Worm (Caenorhabditis elegans): ENCODE measurements around the gene F59B2.8.

F59B2.8 gene

ce11 chrIII:9053740-9054252 is 43.8 kb upstream of the F59B2.8 start, which contains the start of gene R107.5 (continued):
- peak; percentile 90 for TF ChIP-seq daf-19 (GFP tag; conservative IDR thresholded peaks at IDR 0.05)
- TF ChIP-seq ces-1 (GFP tag; optimal IDR thresholded peaks at IDR 0.05) = no peak
- no peak for TF ChIP-seq snpc-4 (tag; optimal IDR thresholded peaks at IDR 0.05)
- TF ChIP-seq F49E8.2 (tag; optimal IDR thresholded peaks at IDR 0.05; ENCODE audit: borderline replicate concordance) = no peak
- peak; percentile 97 for TF ChIP-seq pha-4 (GFP tag; IDR thresholded peaks at IDR 0.05)
- peak; percentile 26 for TF ChIP-seq pha-4 (tag; optimal IDR thresholded peaks at IDR 0.05)
- TF ChIP-seq lin-13 (GFP tag; optimal IDR thresholded peaks at IDR 0.05) = peak; percentile 83
- TF ChIP-seq ceh-44 (GFP tag; IDR thresholded peaks at IDR 0.05) = no peak
- no peak for TF ChIP-seq zag-1 (tag; optimal IDR thresholded peaks at IDR 0.05)
- TF ChIP-seq nhr-48 (tag; optimal IDR thresholded peaks at IDR 0.05) = peak; percentile 94
- TF ChIP-seq nhr-41 (GFP tag; IDR thresholded peaks at IDR 0.05) = peak; percentile 81
- peak; percentile 99 for TF ChIP-seq aha-1 (tag)
- no peak for TF ChIP-seq pqm-1 (tag; optimal IDR thresholded peaks at IDR 0.05)
- peak; percentile 97 for TF ChIP-seq zfp-3 (GFP tag; conservative IDR thresholded peaks at IDR 0.05)
- peak; percentile 3 for TF ChIP-seq ceh-32 (tag; optimal IDR thresholded peaks at IDR 0.05; ENCODE audit: poor library complexity)
- TF ChIP-seq unc-39 (tag; optimal IDR thresholded peaks at IDR 0.05) = peak; percentile 96
- peak; percentile 90 for TF ChIP-seq saeg-2 (GFP tag; IDR thresholded peaks at IDR 0.05)
- peak; percentile 86 to 98 for TF ChIP-seq mdl-1 (tag; optimal IDR thresholded peaks at IDR 0.05)
- TF ChIP-seq cey-2 (tag; optimal IDR thresholded peaks at IDR 0.05; ENCODE audit: borderline replicate concordance, insufficient read depth) = peak; percentile 66
- TF ChIP-seq ctbp-1 (GFP tag; IDR thresholded peaks at IDR 0.05) = peak; percentile 87
- TF ChIP-seq zfp-2 (tag; optimal IDR thresholded peaks at IDR 0.05) = peak; percentile 72
- peak; percentile 97 for TF ChIP-seq tra-1 (GFP tag; IDR thresholded peaks at IDR 0.05)
- 0 out of 2 replicates have a peak, but pooled peaks have one; percentile 8 for TF ChIP-seq F44E2.7 (GFP tag; IDR thresholded peaks at IDR 0.05)
- TF ChIP-seq nhr-11 (tag; optimal IDR thresholded peaks at IDR 0.05) = peak; percentile 93
- peak; percentile 71 for TF ChIP-seq nhr-76 (tag; optimal IDR thresholded peaks at IDR 0.05)
- TF ChIP-seq spr-1 (tag; optimal IDR thresholded peaks at IDR 0.05) = peak; percentile 93
- TF ChIP-seq T26A8.4 (GFP tag; IDR thresholded peaks at IDR 0.05) = peak; percentile 94

ce11 chrIII:9053263-9053662 is 43.3 kb upstream of the F59B2.8 start:
- no peak for TF ChIP-seq unc-130 (GFP tag; optimal IDR thresholded peaks at IDR 0.05)
- TF ChIP-seq ctbp-1 (GFP tag; IDR thresholded peaks at IDR 0.05) = 0 out of 2 replicates have a peak, but pooled peaks have one; percentile 28
- no peak for TF ChIP-seq ceh-82 (tag; optimal IDR thresholded peaks at IDR 0.05)
- 0 out of 2 replicates have a peak, but pooled peaks have one; percentile 56 for TF ChIP-seq saeg-2 (GFP tag; IDR thresholded peaks at IDR 0.05)
- no peak for TF ChIP-seq fkh-10 (GFP tag; optimal IDR thresholded peaks at IDR 0.05)
- TF ChIP-seq madf-5 (GFP tag; IDR thresholded peaks at IDR 0.05) = no peak

DNA sequence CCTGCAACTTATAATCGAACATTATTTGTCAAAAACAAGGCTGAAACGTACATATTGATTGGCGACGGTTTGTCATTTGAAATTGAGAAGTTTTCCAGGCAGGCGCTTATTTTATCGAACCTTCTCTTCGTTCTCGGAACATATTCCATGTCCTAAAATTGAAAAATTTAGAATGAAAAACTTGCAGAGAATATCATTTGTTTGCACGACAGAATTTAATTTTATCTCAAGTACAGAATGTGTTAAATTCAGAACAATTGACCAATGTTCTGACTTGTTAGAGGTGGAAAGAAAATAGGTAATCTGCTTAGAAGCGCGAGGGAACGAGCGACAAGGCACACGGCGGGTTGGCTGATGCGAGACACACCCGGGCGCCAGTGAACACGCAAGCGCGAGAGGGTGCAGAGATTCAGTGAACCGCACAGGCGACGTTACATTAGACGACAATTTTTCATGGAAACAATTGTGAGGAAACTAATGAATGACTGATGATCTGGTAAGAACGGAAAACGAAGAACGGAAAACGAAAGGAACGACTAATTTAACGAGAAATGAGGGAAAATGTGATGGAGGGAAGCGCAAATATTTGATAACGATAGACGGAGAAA is 42.5 kb upstream of the F59B2.8 start:
- TF ChIP-seq daf-12 (tag; optimal IDR thresholded peaks at IDR 0.05) (no peak), zfp-3 (GFP tag; conservative IDR thresholded peaks at IDR 0.05) (peak; percentile 79), nhr-41 (GFP tag; IDR thresholded peaks at IDR 0.05) (no peak), madf-9 (GFP tag; conservative IDR thresholded peaks at IDR 0.05) (0 out of 2 replicates have a peak, but pooled peaks have one; percentile 25), lin-13 (GFP tag; optimal IDR thresholded peaks at IDR 0.05) (peak; percentile 37), pha-4 (GFP tag; IDR thresholded peaks at IDR 0.05) (0 out of 2 replicates have a peak, but pooled peaks have one; percentile 13), pha-4 (tag; optimal IDR thresholded peaks at IDR 0.05) (no peak), zip-11 (GFP tag; IDR thresholded peaks at IDR 0.05) (peak; percentile 44; the same call in 1 of the 2 replicates), dpl-1 (GFP tag; optimal IDR thresholded peaks at IDR 0.05) (peak; percentile 11), fkh-10 (GFP tag; optimal IDR thresholded peaks at IDR 0.05) (no peak), lin-1 (GFP tag; IDR thresholded peaks at IDR 0.05) (peak; percentile 39), ceh-44 (GFP tag; IDR thresholded peaks at IDR 0.05) (no peak), T26A8.4 (GFP tag; IDR thresholded peaks at IDR 0.05) (peak; percentile 20; the same call in 1 of the 2 replicates), hlh-30 (tag; optimal IDR thresholded peaks at IDR 0.05; ENCODE audit: insufficient read depth) (peak; percentile 65), ztf-11 (tag; optimal IDR thresholded peaks at IDR 0.05) (no peak), D1046.2 (GFP tag; IDR thresholded peaks at IDR 0.05) (peak; percentile 73), lim-7 (GFP tag; IDR thresholded peaks at IDR 0.05) (peak; percentile 47; the same call in 1 of the 2 replicates), spr-3 (GFP tag; optimal IDR thresholded peaks at IDR 0.05) (no peak), hlh-11 (tag; optimal IDR thresholded peaks at IDR 0.05) (peak; percentile 68), dmd-9 (GFP tag; IDR thresholded peaks at IDR 0.05) (0 out of 2 replicates have a peak, but pooled peaks have one; percentile 7), set-16 (GFP tag; IDR thresholded peaks at IDR 0.05) (peak; percentile 74), rbr-2 (tag; optimal IDR thresholded peaks at IDR 0.05) (peak; percentile 43), Y5F2A.4 (GFP tag; optimal IDR thresholded peaks at IDR 0.05) (no peak)
